Fruit fly (Drosophila melanogaster) whole organism, embryonic: Measurements from ENCODE around the gene Arpc2.
A peak's percentile ranks its signal among the peaks of the same experiment; 100 is the strongest.

Experiments
- Bteb2 ChIP-seq: fragments of 200-800 bp; sonication (Bioruptor generic); optimal IDR thresholded peaks from 2 replicates; lab custom pipeline; 2016; ENCODE audit warnings: missing biosample characterization, missing genetic modification characterization
- CG1024 ChIP-seq: fragments of 200-800 bp; sonication (Bioruptor generic); IDR thresholded peaks from 2 replicates; pipeline ENCODE4 v1.3.6; 2022; ENCODE audit warnings: missing biosample characterization, missing genetic modification characterization
- CG10543 ChIP-seq: fragments of 200-800 bp; sonication (Bioruptor generic); optimal IDR thresholded peaks from 3 replicates; lab custom pipeline; 2017; ENCODE audit warnings: missing biosample characterization, mild to moderate bottlenecking, missing genetic modification characterization, moderate library complexity
- CG10979 ChIP-seq: fragments of 200-800 bp; sonication (Bioruptor generic); optimal IDR thresholded peaks from 2 replicates; lab custom pipeline; 2018; ENCODE audit warnings: missing biosample characterization, mild to moderate bottlenecking, missing genetic modification characterization, moderate library complexity
- CG11723 ChIP-seq: fragments of 200-800 bp; sonication (Bioruptor generic); optimal IDR thresholded peaks from 2 replicates; lab custom pipeline; 2017; ENCODE audit warnings: missing biosample characterization, mild to moderate bottlenecking, missing genetic modification characterization
- CG12219 ChIP-seq: fragments of 200-800 bp; sonication (Bioruptor generic); optimal IDR thresholded peaks from 3 replicates; lab custom pipeline; 2018; ENCODE audit warnings: missing biosample characterization, mild to moderate bottlenecking, missing genetic modification characterization
- CG13296 ChIP-seq: fragments of 200-800 bp; sonication (Bioruptor generic); optimal IDR thresholded peaks from 3 replicates; lab custom pipeline; 2018; ENCODE audit warnings: missing biosample characterization, mild to moderate bottlenecking, missing genetic modification characterization
- CG14050 ChIP-seq: fragments of 200-800 bp; sonication (Bioruptor generic); IDR thresholded peaks from 3 replicates; pipeline ENCODE4 v1.3.6; 2022; ENCODE audit warnings: missing biosample characterization, missing genetic modification characterization
- CG15073 ChIP-seq: fragments of 200-800 bp; sonication (Bioruptor generic); optimal IDR thresholded peaks from 2 replicates; lab custom pipeline; 2016; ENCODE audit warnings: missing biosample characterization, missing genetic modification characterization
- CG15514 ChIP-seq: fragments of 200-800 bp; sonication (Bioruptor generic); optimal IDR thresholded peaks from 3 replicates; lab custom pipeline; 2017; ENCODE audit warnings: missing biosample characterization, missing genetic modification characterization, mild to moderate bottlenecking, moderate library complexity, missing genetic modification reagents
- CG1603 ChIP-seq: fragments of 200-800 bp; sonication (Bioruptor generic); optimal IDR thresholded peaks from 2 replicates; lab custom pipeline; 2019; ENCODE audit warnings: missing biosample characterization, mild to moderate bottlenecking, missing genetic modification characterization, moderate library complexity
- CG17186 ChIP-seq: fragments of 200-800 bp; sonication (Bioruptor generic); optimal IDR thresholded peaks from 3 replicates; lab custom pipeline; 2017; ENCODE audit warnings: missing biosample characterization, missing genetic modification reagents, missing genetic modification characterization
- CG17359 ChIP-seq: fragments of 200-800 bp; sonication (Bioruptor generic); optimal IDR thresholded peaks from 3 replicates; lab custom pipeline; 2018; ENCODE audit warnings: missing biosample characterization, mild to moderate bottlenecking, missing genetic modification characterization, moderate library complexity
- CG18011 ChIP-seq: fragments of 200-800 bp; sonication (Bioruptor generic); optimal IDR thresholded peaks from 2 replicates; lab custom pipeline; 2017; ENCODE audit warnings: missing biosample characterization, missing genetic modification characterization, mild to moderate bottlenecking, moderate library complexity, missing genotype
- CG2712 ChIP-seq: fragments of 200-800 bp; optimal IDR thresholded peaks from 3 replicates; lab custom pipeline; 2019; ENCODE audit warnings: missing biosample characterization, mild to moderate bottlenecking, missing genetic modification characterization, moderate library complexity
- CG3065 ChIP-seq: fragments of 200-800 bp; sonication (Bioruptor generic); optimal IDR thresholded peaks from 2 replicates; lab custom pipeline; 2016; ENCODE audit warnings: missing biosample characterization, missing genetic modification characterization
- CG42726 ChIP-seq: fragments of 200-800 bp; sonication (Bioruptor generic); IDR thresholded peaks from 2 replicates; pipeline ENCODE4 v1.3.6; 2022; ENCODE audit warnings: missing biosample characterization, missing genetic modification characterization; ENCODE audit not compliant: partially characterized antibody
- CG4328 ChIP-seq: fragments of 200-800 bp; sonication (Bioruptor generic); optimal IDR thresholded peaks from 3 replicates; lab custom pipeline; 2017; ENCODE audit warnings: missing biosample characterization, missing genetic modification reagents, missing genetic modification characterization
- CG7357 ChIP-seq: fragments of 200-800 bp; sonication (Bioruptor generic); IDR thresholded peaks from 3 replicates; pipeline ENCODE4 v1.3.6; 2022; ENCODE audit warnings: missing biosample characterization, missing genetic modification characterization
- CG8290 ChIP-seq, 3 experiments: fragments of 200-800 bp; sonication (Bioruptor generic); optimal IDR thresholded peaks; 2 replicates each; lab custom pipeline; 2016 to 2019; ENCODE audit warnings: missing biosample characterization in 3 of 3, missing genetic modification characterization in 3 of 3, mild to moderate bottlenecking in 2 of 3, moderate library complexity in 1 of 3
- CG8388 ChIP-seq: fragments of 200-800 bp; sonication (Bioruptor generic); optimal IDR thresholded peaks from 2 replicates; lab custom pipeline; 2019; ENCODE audit warnings: missing biosample characterization, mild to moderate bottlenecking, missing genetic modification characterization, moderate library complexity
- CG9817 ChIP-seq: fragments of 200-800 bp; sonication (Bioruptor generic); optimal IDR thresholded peaks from 2 replicates; lab custom pipeline; 2018; ENCODE audit warnings: missing biosample characterization, mild to moderate bottlenecking, missing genetic modification characterization, moderate library complexity
- E2f2 ChIP-seq: fragments of 200-800 bp; sonication (Bioruptor generic); IDR thresholded peaks from 2 replicates; pipeline ENCODE4 v1.3.6; 2022; ENCODE audit warnings: missing biosample characterization, missing genetic modification characterization
- Ets65A ChIP-seq: fragments of 200-800 bp; sonication (Bioruptor generic); peaks from one replicate; lab custom pipeline; 2016; ENCODE audit warnings: missing biosample characterization, missing genetic modification characterization
- Hsf ChIP-seq: fragments of 200-800 bp; sonication (Bioruptor generic); optimal IDR thresholded peaks from 3 replicates; lab custom pipeline; 2016; ENCODE audit warnings: missing biosample characterization, missing genetic modification characterization
- Mes4 ChIP-seq: fragments of 200-800 bp; sonication (Bioruptor generic); optimal IDR thresholded peaks from 2 replicates; lab custom pipeline; 2016; ENCODE audit warnings: missing biosample characterization, missing genetic modification characterization
- Mrtf ChIP-seq: fragments of 200-800 bp; sonication (Bioruptor generic); IDR thresholded peaks from 3 replicates; pipeline ENCODE4 v1.3.6; 2022; ENCODE audit warnings: missing biosample characterization, missing genetic modification characterization
- Nf-YC ChIP-seq: fragments of 200-800 bp; optimal IDR thresholded peaks from 3 replicates; lab custom pipeline; 2019; ENCODE audit warnings: missing biosample characterization, mild to moderate bottlenecking, missing genetic modification characterization, moderate library complexity
- Pdp1 ChIP-seq, 2 experiments: fragments of 200-800 bp; sonication (Bioruptor generic); optimal IDR thresholded peaks; 3 replicates each; lab custom pipeline; 2016; ENCODE audit warnings: missing biosample characterization in 2 of 2, missing genetic modification characterization in 2 of 2, mild to moderate bottlenecking in 1 of 2, moderate library complexity in 1 of 2
- Ravus ChIP-seq: fragments of 200-800 bp; sonication (Bioruptor generic); IDR thresholded peaks from 2 replicates; pipeline ENCODE4 v1.3.6; 2022; ENCODE audit warnings: missing biosample characterization, missing genetic modification characterization
- Rfx ChIP-seq: fragments of 200-800 bp; sonication (Bioruptor generic); IDR thresholded peaks from 2 replicates; pipeline ENCODE4 v1.3.6; 2022; ENCODE audit warnings: missing biosample characterization, missing genetic modification characterization
- Spps ChIP-seq: fragments of 200-800 bp; sonication (Bioruptor generic); optimal IDR thresholded peaks from 2 replicates; lab custom pipeline; 2018; ENCODE audit warnings: missing biosample characterization, mild to moderate bottlenecking, missing genetic modification characterization
- Ssrp ChIP-seq: fragments of 200-800 bp; sonication (Bioruptor generic); optimal IDR thresholded peaks from 2 replicates; lab custom pipeline; 2018; ENCODE audit warnings: missing biosample characterization, mild to moderate bottlenecking, missing genetic modification characterization, moderate library complexity
- bowl ChIP-seq: fragments of 200-800 bp; sonication (Bioruptor generic); IDR thresholded peaks from 2 replicates; pipeline ENCODE4 v1.3.6; 2022; ENCODE audit warnings: missing biosample characterization, missing genetic modification characterization
- cas ChIP-seq: fragments of 200-800 bp; sonication (Bioruptor generic); IDR thresholded peaks from 2 replicates; pipeline ENCODE4 v1.3.6; 2022; ENCODE audit warnings: missing biosample characterization, missing genetic modification characterization
- cato ChIP-seq: fragments of 200-800 bp; sonication (Bioruptor generic); optimal IDR thresholded peaks from 2 replicates; lab custom pipeline; 2016; ENCODE audit warnings: missing biosample characterization, missing genetic modification characterization, borderline replicate concordance
- croc ChIP-seq: fragments of 200-800 bp; sonication (Bioruptor generic); conservative IDR thresholded peaks from 3 replicates; pipeline ENCODE4 v1.3.6; 2022; ENCODE audit warnings: missing biosample characterization, missing genetic modification characterization
- en ChIP-seq: fragments of 200-800 bp; sonication (Bioruptor generic); optimal IDR thresholded peaks from 2 replicates; lab custom pipeline; 2016; ENCODE audit warnings: missing biosample characterization, missing genetic modification characterization
- ewg ChIP-seq: fragments of 200-800 bp; sonication (Bioruptor generic); optimal IDR thresholded peaks from 3 replicates; lab custom pipeline; 2017; ENCODE audit warnings: mild to moderate bottlenecking, missing biosample characterization, missing genetic modification reagents, missing genetic modification characterization
- fd102C ChIP-seq: fragments of 200-800 bp; sonication (Bioruptor generic); optimal IDR thresholded peaks from 2 replicates; lab custom pipeline; 2018; ENCODE audit warnings: missing biosample characterization, mild to moderate bottlenecking, missing genetic modification characterization, moderate library complexity
- ftz-f1 ChIP-seq: fragments of 200-800 bp; sonication (Bioruptor generic); optimal IDR thresholded peaks from 2 replicates; lab custom pipeline; 2016; ENCODE audit warnings: missing biosample characterization, missing genetic modification characterization
- gsb ChIP-seq: fragments of 200-800 bp; sonication (Bioruptor generic); IDR thresholded peaks from 2 replicates; pipeline ENCODE4 v1.3.6; 2022; ENCODE audit warnings: missing biosample characterization, missing genetic modification characterization
- gsb-n ChIP-seq: fragments of 200-800 bp; sonication (Bioruptor generic); optimal IDR thresholded peaks from 3 replicates; lab custom pipeline; 2018; ENCODE audit warnings: missing biosample characterization, mild to moderate bottlenecking, missing genetic modification characterization
- kay ChIP-seq: fragments of 200-800 bp; sonication (Bioruptor generic); optimal IDR thresholded peaks from 2 replicates; lab custom pipeline; 2016; ENCODE audit warnings: missing biosample characterization, missing genetic modification characterization
- mirr ChIP-seq: fragments of 200-800 bp; sonication (Bioruptor generic); optimal IDR thresholded peaks from 3 replicates; lab custom pipeline; 2018; ENCODE audit warnings: missing biosample characterization, mild to moderate bottlenecking, missing genetic modification characterization
- pan ChIP-seq, 4 experiments: fragments of >200 bp in 3 of 4; fragments of 200-800 bp in 1 of 4; sonication (Bioruptor generic) in 1 of 4; optimal IDR thresholded peaks in 3 of 4; IDR thresholded peaks in 1 of 4; 2 replicates each; pipeline versions ENCODE4 v1.3.6 to Lab custom; 2017 to 2022; ENCODE audit warnings: missing biosample characterization in 2 of 4, missing genetic modification characterization in 2 of 4, mixed read lengths in 1 of 4
- pros ChIP-seq: fragments of 200-800 bp; sonication (Bioruptor generic); optimal IDR thresholded peaks from 3 replicates; lab custom pipeline; 2019; ENCODE audit warnings: missing biosample characterization, mild to moderate bottlenecking, missing genetic modification characterization, moderate library complexity
- stwl ChIP-seq: fragments of 200-800 bp; sonication (Bioruptor generic); optimal IDR thresholded peaks from 3 replicates; lab custom pipeline; 2018; ENCODE audit warnings: missing biosample characterization, mild to moderate bottlenecking, missing genetic modification characterization, moderate library complexity
- trh ChIP-seq: fragments of 200-800 bp; sonication (Bioruptor generic); optimal IDR thresholded peaks from 2 replicates; lab custom pipeline; 2016; ENCODE audit warnings: missing biosample characterization, missing genetic modification characterization
- usp ChIP-seq: fragments of >200 bp; optimal IDR thresholded peaks from 2 replicates; lab custom pipeline; 2017; ENCODE audit warnings: missing biosample characterization, missing genetic modification characterization

Arpc2 gene

DNA sequence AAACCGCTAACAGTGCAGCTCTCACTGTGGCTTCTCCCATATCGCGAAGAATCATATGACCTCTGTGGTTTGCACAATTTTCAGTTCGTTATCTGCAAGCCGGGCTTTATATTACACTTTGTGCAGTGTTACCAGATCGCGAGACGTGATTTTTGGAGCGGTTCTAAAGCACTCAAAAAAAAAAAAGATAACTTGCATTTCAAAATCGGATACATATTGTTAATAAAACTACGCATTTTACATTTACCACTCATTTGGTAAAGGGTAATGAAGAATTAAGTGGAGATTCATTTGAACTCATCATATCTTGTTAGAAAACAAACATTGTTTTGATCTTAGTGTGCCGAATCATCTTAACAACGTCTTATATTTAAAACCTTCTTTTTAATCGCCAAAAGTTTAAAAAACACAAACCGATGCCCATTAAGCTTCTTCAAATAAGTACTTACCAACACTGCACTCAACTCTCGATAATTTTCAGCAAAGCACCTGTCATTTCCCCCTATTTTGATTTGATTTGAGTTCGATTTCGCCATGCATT, 46.5 kb downstream of the Arpc2 start, which contains the start of gene CG2493 (continued):
- TF ChIP-seq trh (GFP tag; lab: Kevin White, UChicago) (no peak), cas (no peak), pros (GFP tag; lab: Kevin White, UChicago) (no peak), croc (GFP tag; lab: Robert Waterston, UW) (no peak), gsb (no peak), CG18011 (GFP tag; lab: Kevin White, UChicago) (no peak), Spps (tag; lab: Kevin White, UChicago) (peak; percentile 5), cato (GFP tag; lab: Kevin White, UChicago) (no peak), Hsf (GFP tag; lab: Kevin White, UChicago) (no peak), kay (GFP tag; lab: Kevin White, UChicago) (no peak), CG17359 (tag; lab: Kevin White, UChicago) (peak; percentile 33), Pdp1 (GFP tag; optimal IDR thresholded peaks at IDR 0.05; lab: Kevin White, UChicago) (peak in 1 of 2 experiments; percentile 9), CG14050 (GFP tag; lab: Robert Waterston, UW) (no peak), CG10979 (tag; lab: Kevin White, UChicago) (peak; percentile 48), bowl (GFP tag; lab: Robert Waterston, UW) (no peak), CG7357 (GFP tag; lab: Robert Waterston, UW) (no peak), CG3065 (no peak), CG2712 (tag; lab: Kevin White, UChicago) (peak; percentile 65), pan (optimal IDR thresholded peaks at IDR 0.05; lab: Kevin White, UChicago) (no peak), pan (GFP tag; optimal IDR thresholded peaks at IDR 0.05 in 1 of 2, IDR thresholded peaks at IDR 0.05 in 1 of 2) (peak in 1 of 2 experiments; percentile 52), CG1603 (peak; percentile 18), CG15073 (GFP tag; lab: Kevin White, UChicago) (no peak), ftz-f1 (no peak), fd102C (GFP tag; lab: Kevin White, UChicago) (no peak), CG4328 (GFP tag; lab: Kevin White, UChicago) (no peak), Nf-YC (tag; lab: Kevin White, UChicago) (no peak), CG15514 (GFP tag; lab: Kevin White, UChicago) (no peak), CG8388 (GFP tag; lab: Kevin White, UChicago) (no peak), en (GFP tag; lab: Kevin White, UChicago) (no peak), Rfx (GFP tag; lab: Robert Waterston, UW) (peak; percentile 45), Bteb2 (GFP tag; lab: Kevin White, UChicago) (no peak), Mes4 (GFP tag; lab: Kevin White, UChicago) (no peak), CG1024 (GFP tag; lab: Robert Waterston, UW) (no peak), CG12219 (GFP tag; lab: Kevin White, UChicago) (no peak), usp (GFP tag; lab: Kevin White, UChicago) (no peak), Ets65A (GFP tag; lab: Kevin White, UChicago) (no peak), CG42726 (no peak), CG11723 (no peak), CG13296 (GFP tag; lab: Kevin White, UChicago) (no peak), Mrtf (no peak), CG8290 (GFP tag; optimal IDR thresholded peaks at IDR 0.05; lab: Kevin White, UChicago) (no peak), CG8290 (tag; optimal IDR thresholded peaks at IDR 0.05; lab: Kevin White, UChicago) (no peak), CG10543 (GFP tag; lab: Kevin White, UChicago) (no peak), gsb-n (tag; lab: Kevin White, UChicago) (no peak), ewg (no peak), Ssrp (tag; lab: Kevin White, UChicago) (no peak), CG17186 (GFP tag; lab: Kevin White, UChicago) (peak; percentile 45), Ravus (no peak), stwl (tag; lab: Kevin White, UChicago) (peak; percentile 52), mirr (no peak), E2f2 (peak; percentile 83), CG9817 (tag; lab: Kevin White, UChicago) (no peak)
